Worm (Caenorhabditis elegans) whole organism, midembryonic: Measurements from ENCODE around the gene W05E10.1.

Source experiments
- T22C8.4 ChIP-seq: fragments of 200-800 bp; sonication (Bioruptor generic); IDR thresholded peaks from 2 replicates; pipeline ENCODE4 v1.3.6; 2022; ENCODE audit warnings: missing genetic modification characterization, missing compliant biosample characterization
- cog-1 ChIP-seq: sonication (generic microtip); optimal IDR thresholded peaks from 2 replicates; lab custom pipeline; 2016; ENCODE audit warnings: missing genetic modification characterization, missing compliant biosample characterization
- flt-1 ChIP-seq: fragments of 200-800 bp; sonication (Bioruptor generic); IDR thresholded peaks from 2 replicates; pipeline ENCODE4 v1.3.6; 2022; ENCODE audit warnings: missing genetic modification characterization, missing compliant biosample characterization
- klf-2 ChIP-seq: fragments of 200-800 bp; sonication (Bioruptor generic); conservative IDR thresholded peaks from 2 replicates; pipeline ENCODE4 v1.3.6; 2022; ENCODE audit warnings: missing genetic modification reagents, missing genetic modification characterization, missing compliant biosample characterization
- tab-1 ChIP-seq: fragments of 200-800 bp; sonication (Bioruptor generic); IDR thresholded peaks from 2 replicates; pipeline ENCODE4 v1.3.6; 2022; ENCODE audit warnings: missing genetic modification characterization, missing compliant biosample characterization
- ztf-23 ChIP-seq: fragments of 200-800 bp; sonication (Bioruptor generic); IDR thresholded peaks from 2 replicates; pipeline ENCODE4 v1.3.6; 2022; ENCODE audit warnings: missing genetic modification reagents, missing genetic modification characterization, missing compliant biosample characterization
- ztf-29 ChIP-seq: fragments of 200-800 bp; sonication (Bioruptor generic); IDR thresholded peaks from 2 replicates; pipeline ENCODE4 v1.3.6; 2022; ENCODE audit warnings: missing genetic modification reagents, missing genetic modification characterization, missing compliant biosample characterization

DNA sequence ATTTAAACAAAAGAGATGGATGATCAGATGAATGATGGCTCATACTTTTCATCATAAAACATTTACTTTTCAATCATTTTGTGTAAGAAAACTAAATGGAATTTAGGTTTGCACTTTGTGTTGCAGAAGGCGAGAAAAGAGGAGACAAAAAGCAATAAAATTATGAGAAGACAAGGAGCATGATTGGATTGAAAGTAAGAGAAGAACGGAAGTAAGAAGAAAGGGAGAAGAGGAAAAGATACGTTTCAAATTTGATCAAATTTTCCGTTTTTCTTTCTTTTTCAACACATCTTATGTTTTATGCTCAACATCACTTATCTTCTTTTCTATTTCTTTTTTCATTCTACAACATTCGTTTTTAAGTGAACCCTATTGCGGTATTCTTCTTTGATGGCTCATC is 13.2 kb upstream of the W05E10.1 start:
- no peak for TF ChIP-seq flt-1 (GFP tag; lab: Robert Waterston, UW)
- TF ChIP-seq ztf-23 (GFP tag; lab: Robert Waterston, UW), result no peak
- no peak for TF ChIP-seq tab-1 (GFP tag; lab: Robert Waterston, UW)
- no peak for TF ChIP-seq ztf-29 (GFP tag; lab: Robert Waterston, UW)
- no peak for TF ChIP-seq cog-1 (tag; lab: Kevin White, UChicago)
- TF ChIP-seq T22C8.4 (GFP tag; lab: Robert Waterston, UW), result no peak
- no peak for TF ChIP-seq klf-2 (GFP tag; lab: Robert Waterston, UW)
